Fruit fly (Drosophila melanogaster): ENCODE data around the gene NUCB1.

NUCB1 gene

dm6 chr3L:17841085-17841606, 39.1 kb upstream of the NUCB1 start, which contains the start of gene CG5577 (continued):
- TF ChIP-seq lab (GFP tag; optimal IDR thresholded peaks at IDR 0.05) (peak; percentile 69), zen2 (GFP tag; IDR thresholded peaks at IDR 0.05; ENCODE audit: partially characterized antibody) (peak; percentile 65), Hand (GFP tag; optimal IDR thresholded peaks at IDR 0.05) (no peak), chinmo (GFP tag; IDR thresholded peaks at IDR 0.05; ENCODE audit: partially characterized antibody) (peak; percentile 86; the same call in 3 of the 4 replicates), CG9609 (GFP tag; optimal IDR thresholded peaks at IDR 0.05) (no peak), Vsx1 (GFP tag; optimal IDR thresholded peaks at IDR 0.05) (no peak), bbx (GFP tag; IDR thresholded peaks at IDR 0.05; ENCODE audit: partially characterized antibody) (peak; percentile 52; the same call in 1 of the 2 replicates), ATbp (GFP tag; optimal IDR thresholded peaks at IDR 0.05) (no peak), B-H2 (GFP tag; optimal IDR thresholded peaks at IDR 0.05) (peak; percentile 31), E2f1 (GFP tag; IDR thresholded peaks at IDR 0.05) (no peak), CG6175 (GFP tag; IDR thresholded peaks at IDR 0.05) (peak; percentile 97), caup (GFP tag; optimal IDR thresholded peaks at IDR 0.05; ENCODE audit: severe bottlenecking) (peak; percentile 50), disco-r (GFP tag; optimal IDR thresholded peaks at IDR 0.05) (no peak), Adf1 (GFP tag; IDR thresholded peaks at IDR 0.05) (peak; percentile 71; the same call in 1 of the 2 replicates), crc (GFP tag; optimal IDR thresholded peaks at IDR 0.05) (no peak), CG2120 (GFP tag; optimal IDR thresholded peaks at IDR 0.05) (peak; percentile 56), Camta (GFP tag; optimal IDR thresholded peaks at IDR 0.05) (no peak), fd96Cb (tag; optimal IDR thresholded peaks at IDR 0.05) (no peak), Hr3 (GFP tag; optimal IDR thresholded peaks at IDR 0.05) (no peak), sisA (GFP tag; IDR thresholded peaks at IDR 0.05) (no peak), CG2712 (tag; optimal IDR thresholded peaks at IDR 0.05) (no peak), CG7928 (GFP tag; optimal IDR thresholded peaks at IDR 0.05) (no peak), CG13296 (GFP tag; optimal IDR thresholded peaks at IDR 0.05) (peak; percentile 55), gsb-n (tag; optimal IDR thresholded peaks at IDR 0.05) (no peak), CG2875 (GFP tag; optimal IDR thresholded peaks at IDR 0.05) (no peak), Neu2 (GFP tag; optimal IDR thresholded peaks at IDR 0.05; ENCODE audit: borderline replicate concordance) (no peak), ftz-f1 (GFP tag; optimal IDR thresholded peaks at IDR 0.05) (peak; percentile 98), luna (GFP tag; optimal IDR thresholded peaks at IDR 0.05) (no peak), maf-S (GFP tag; optimal IDR thresholded peaks at IDR 0.05) (no peak), sug (tag; optimal IDR thresholded peaks at IDR 0.05) (peak; percentile 74), ewg (GFP tag; optimal IDR thresholded peaks at IDR 0.05) (no peak), pros (GFP tag; optimal IDR thresholded peaks at IDR 0.05) (peak; percentile 38), repo (GFP tag; optimal IDR thresholded peaks at IDR 0.05) (no peak), BEAF-32 (GFP tag; optimal IDR thresholded peaks at IDR 0.05) (peak; percentile 60), pnt (GFP tag; optimal IDR thresholded peaks at IDR 0.05) (no peak), Nf-YA (GFP tag; IDR thresholded peaks at IDR 0.05) (no peak), CG9876 (GFP tag; optimal IDR thresholded peaks at IDR 0.05) (no peak), CG9817 (tag; optimal IDR thresholded peaks at IDR 0.05) (no peak), onecut (GFP tag; IDR thresholded peaks at IDR 0.05) (no peak), trem (tag; optimal IDR thresholded peaks at IDR 0.05) (no peak), Med (GFP tag) (peak; percentile 93), crol (GFP tag; IDR thresholded peaks at IDR 0.05) (peak; percentile 28; the same call in 1 of the 2 replicates), Asciz (GFP tag; optimal IDR thresholded peaks at IDR 0.05) (no peak), Dip2 (GFP tag; IDR thresholded peaks at IDR 0.05) (no peak), h (optimal IDR thresholded peaks at IDR 0.05) (no peak), kay (GFP tag; optimal IDR thresholded peaks at IDR 0.05) (no peak), Dref (GFP tag; IDR thresholded peaks at IDR 0.05) (peak; percentile 57), NC2α (GFP tag; optimal IDR thresholded peaks at IDR 0.05) (no peak), ham (GFP tag; IDR thresholded peaks at IDR 0.05) (no peak), Six4 (GFP tag; optimal IDR thresholded peaks at IDR 0.05) (no peak), nerfin-1 (tag; optimal IDR thresholded peaks at IDR 0.05) (no peak)

Data from whole organism, embryonic.